Worm (Caenorhabditis elegans) whole organism, L1 larva: ENCODE measurements around the gene cyp-23A1.

Experiments
- alr-1 ChIP-seq: fragments of 200-800 bp; sonication (Bioruptor generic); optimal IDR thresholded peaks from 2 replicates; lab custom pipeline; 2018; ENCODE audit warnings: borderline replicate concordance, mild to moderate bottlenecking, missing genetic modification characterization, missing compliant biosample characterization
- ama-1 ChIP-seq: fragments of 150-350 bp; optimal IDR thresholded peaks from 2 replicates; lab custom pipeline; 2014
- egl-13 ChIP-seq: sonication (generic microtip); optimal IDR thresholded peaks from 2 replicates; lab custom pipeline; 2016; ENCODE audit warnings: missing genotype, missing genetic modification reagents, missing genetic modification characterization, missing compliant biosample characterization
- fkh-10 ChIP-seq: sonication (generic microtip); optimal IDR thresholded peaks from 2 replicates; lab custom pipeline; 2017; ENCODE audit warnings: missing biosample characterization, missing genetic modification reagents, missing genetic modification characterization
- fos-1 ChIP-seq: fragments of 150-350 bp; optimal IDR thresholded peaks from 2 replicates; lab custom pipeline; 2014; ENCODE audit warnings: missing biosample characterization, missing genetic modification characterization
- grh-1 ChIP-seq: fragments of 200-800 bp; sonication (Bioruptor generic); IDR thresholded peaks from 2 replicates; pipeline ENCODE4 v1.3.6; 2022; ENCODE audit warnings: missing genetic modification reagents, missing genetic modification characterization, missing compliant biosample characterization
- isw-1 ChIP-seq: fragments of 200-800 bp; sonication (Bioruptor generic); IDR thresholded peaks from 2 replicates; pipeline ENCODE4 v1.3.6; 2022; ENCODE audit warnings: missing genetic modification characterization, missing compliant biosample characterization
- lin-13 ChIP-seq: fragments of 150-350 bp; optimal IDR thresholded peaks from 2 replicates; lab custom pipeline; 2014; ENCODE audit warnings: missing biosample characterization, missing genetic modification reagents, missing genetic modification characterization
- lin-39 ChIP-seq: fragments of 150-350 bp; optimal IDR thresholded peaks from 2 replicates; lab custom pipeline; 2014; ENCODE audit warnings: missing biosample characterization, missing genetic modification reagents, missing genetic modification characterization
- mep-1 ChIP-seq: fragments of 150-350 bp; optimal IDR thresholded peaks from 2 replicates; lab custom pipeline; 2014; ENCODE audit warnings: missing biosample characterization, missing genetic modification characterization
- nhr-12 ChIP-seq: sonication (generic microtip); optimal IDR thresholded peaks from 2 replicates; lab custom pipeline; 2017; ENCODE audit warnings: missing biosample characterization, missing genetic modification characterization
- pax-3 ChIP-seq: fragments of 200-800 bp; sonication (Bioruptor generic); optimal IDR thresholded peaks from 2 replicates; lab custom pipeline; 2018; ENCODE audit warnings: mild to moderate bottlenecking, missing genetic modification characterization, moderate library complexity, missing compliant biosample characterization
- skn-1 ChIP-seq: fragments of 150-350 bp; optimal IDR thresholded peaks from 2 replicates; lab custom pipeline; 2014; ENCODE audit warnings: missing biosample characterization, missing genetic modification characterization
- ztf-11 ChIP-seq, 2 experiments: sonication (generic microtip); optimal IDR thresholded peaks; 2 replicates each; lab custom pipeline; 2016 to 2017; ENCODE audit warnings: missing genetic modification characterization in 2 of 2, missing biosample characterization in 1 of 2, missing compliant biosample characterization in 1 of 2

DNA sequence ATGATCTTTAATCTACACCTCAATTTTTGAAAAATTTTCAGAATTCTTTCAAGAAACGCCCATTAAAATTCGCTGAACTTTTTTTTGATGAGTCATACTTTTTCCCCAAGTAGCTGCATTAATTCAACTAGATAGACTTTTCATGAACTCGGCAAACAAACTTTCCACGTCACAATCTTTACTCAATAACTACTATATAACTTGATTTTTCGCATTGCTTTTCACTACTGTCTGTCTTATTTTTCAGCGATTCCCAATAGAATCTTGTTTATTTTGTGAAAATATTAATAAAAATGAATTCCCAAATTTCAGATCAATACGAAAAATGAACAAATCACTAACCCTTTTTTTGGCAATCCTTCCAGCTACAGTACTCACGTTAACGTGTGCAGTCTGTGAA, 33.7 kb upstream of the cyp-23A1 start, which contains the start of gene T05C1.1:
- TF ChIP-seq pax-3 (tag; lab: Kevin White, UChicago) = no peak
- TF ChIP-seq fkh-10 (GFP tag; lab: Kevin White, UChicago) = no peak
- no peak for TF ChIP-seq mep-1 (tag; lab: Kevin White, UChicago)
- TF ChIP-seq egl-13 (tag; lab: Kevin White, UChicago) = no peak
- TF ChIP-seq ztf-11 (tag; optimal IDR thresholded peaks at IDR 0.05; lab: Kevin White, UChicago) = no peak
- no peak for TF ChIP-seq skn-1 (tag; lab: Kevin White, UChicago)
- no peak for TF ChIP-seq grh-1 (GFP tag; lab: Robert Waterston, UW)
- TF ChIP-seq alr-1 (tag; lab: Kevin White, UChicago) = no peak
- TF ChIP-seq isw-1 (GFP tag; lab: Robert Waterston, UW) = no peak
- TF ChIP-seq lin-13 (GFP tag; lab: Kevin White, UChicago) = no peak
- TF ChIP-seq nhr-12 = no peak
- no peak for TF ChIP-seq lin-39 (tag; lab: Kevin White, UChicago)
- TF ChIP-seq ama-1 = no peak
- no peak for TF ChIP-seq fos-1 (tag; lab: Kevin White, UChicago)
